Fruit fly (Drosophila melanogaster): ENCODE data around the gene IFT57.

Gene IFT57

dm6 chr2L:3510002-3510401 lies 20.6 kb upstream of the IFT57 start, which contains the start of gene CG31954:
TSS of gene CG31954 (minus strand) at chr2L:3510102.
- TF ChIP-seq CG12605 (GFP tag; IDR thresholded peaks at IDR 0.05): no peak

dm6 chr2L:3514569-3515191 lies 15.9 kb upstream of the IFT57 start, which contains the start of the genes LeuRS and CG17593:
TSS of gene LeuRS (minus strand) at chr2L:3514656.
TSS of gene CG17593 (plus strand) at chr2L:3514872.
- no peak for TF ChIP-seq CG8301 (tag; optimal IDR thresholded peaks at IDR 0.05)

- TF ChIP-seq CG12605 (GFP tag; IDR thresholded peaks at IDR 0.05): no peak
- TF ChIP-seq Pif1B (GFP tag; optimal IDR thresholded peaks at IDR 0.05): no peak
- TF ChIP-seq CG34367 (tag; optimal IDR thresholded peaks at IDR 0.05): no peak
These were observed 11.0 kb upstream of the IFT57 start, which contains the start of the genes CG3213 and CG8851 for dm6 chr2L:3519551-3519950. TSS of gene CG3213 (minus strand) at chr2L:3519651. TSS of gene CG8851 (plus strand) at chr2L:3519677.

DNA sequence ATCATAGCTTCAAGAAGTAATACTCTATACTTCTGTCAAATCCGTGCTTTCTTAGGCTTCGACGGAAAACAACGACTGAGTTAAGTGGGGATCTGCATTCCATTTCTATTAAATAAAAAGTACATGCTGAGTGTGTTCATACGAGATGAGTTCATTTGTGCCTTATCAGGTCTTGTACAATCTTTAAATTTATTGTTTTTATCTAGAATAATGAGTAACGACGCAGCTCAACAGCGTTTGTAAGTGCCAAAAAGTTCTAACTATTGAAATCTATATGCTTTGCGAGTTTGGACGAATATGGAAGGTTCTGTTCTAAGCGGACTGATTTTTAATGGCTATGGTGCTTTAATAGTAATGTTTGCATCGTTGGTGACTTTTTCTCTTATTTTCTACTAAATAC lies 6.6 kb upstream of the IFT57 start, which contains the start of gene Sr-CIV:
Gene Sr-CIV, minus strand, starts transcription at position 101 of the 400 bp plus-strand sequence.
- TF ChIP-seq gl (tag; optimal IDR thresholded peaks at IDR 0.05) (no peak), CG15710 (tag; optimal IDR thresholded peaks at IDR 0.05) (no peak), CG8301 (tag; optimal IDR thresholded peaks at IDR 0.05) (no peak), CG12605 (GFP tag; IDR thresholded peaks at IDR 0.05) (no peak), D1 (tag; optimal IDR thresholded peaks at IDR 0.05) (no peak), fd96Ca (GFP tag; IDR thresholded peaks at IDR 0.05) (no peak), Pif1B (GFP tag; optimal IDR thresholded peaks at IDR 0.05) (no peak), CG9948 (tag; optimal IDR thresholded peaks at IDR 0.05) (no peak)

DNA sequence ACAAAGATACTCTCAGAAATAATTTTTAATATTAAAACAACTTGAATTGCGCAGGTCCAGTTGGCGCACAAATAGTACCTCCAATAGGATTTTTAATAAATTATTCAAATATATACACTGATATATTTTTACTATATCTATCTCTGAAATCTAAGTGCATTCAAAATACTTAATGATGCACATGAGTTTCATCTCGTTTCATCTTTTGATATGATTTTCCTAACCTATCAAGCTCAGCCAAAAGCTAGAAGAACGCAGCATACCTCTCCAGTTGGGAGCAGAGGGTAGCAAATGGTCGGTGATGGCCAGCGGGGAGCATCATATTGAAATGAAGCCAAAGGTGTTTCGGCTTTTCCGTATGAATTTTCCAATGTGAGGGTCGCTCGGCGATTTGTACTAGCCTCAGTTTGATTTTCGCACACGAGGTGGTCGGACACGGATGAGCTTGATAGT lies 5.8 kb upstream of the IFT57 start, which contains the start of gene CG8852:
Gene CG8852, plus strand, starts transcription at position 403 of the 453 bp plus-strand sequence.
- TF ChIP-seq Pif1A (GFP tag; optimal IDR thresholded peaks at IDR 0.05): no peak
- TF ChIP-seq CG4496 (GFP tag; IDR thresholded peaks at IDR 0.05): no peak
- no peak for TF ChIP-seq CG14655 (GFP tag; optimal IDR thresholded peaks at IDR 0.05)
- no peak for TF ChIP-seq CG15710 (tag; optimal IDR thresholded peaks at IDR 0.05)
- no peak for TF ChIP-seq CG13204 (GFP tag; optimal IDR thresholded peaks at IDR 0.05)
- TF ChIP-seq gl (tag; optimal IDR thresholded peaks at IDR 0.05): no peak
- TF ChIP-seq fd96Ca (GFP tag; IDR thresholded peaks at IDR 0.05): no peak
- no peak for TF ChIP-seq Pif1B (GFP tag; optimal IDR thresholded peaks at IDR 0.05)
- no peak for TF ChIP-seq rn (GFP tag; IDR thresholded peaks at IDR 0.05)
- no peak for TF ChIP-seq CG8159 (tag; optimal IDR thresholded peaks at IDR 0.05)
- no peak for TF ChIP-seq Snoo (tag; optimal IDR thresholded peaks at IDR 0.05)
- TF ChIP-seq D1 (tag; optimal IDR thresholded peaks at IDR 0.05): no peak
- no peak for TF ChIP-seq CG8301 (tag; optimal IDR thresholded peaks at IDR 0.05)
- no peak for TF ChIP-seq Ets98B (GFP tag; IDR thresholded peaks at IDR 0.05)

DNA sequence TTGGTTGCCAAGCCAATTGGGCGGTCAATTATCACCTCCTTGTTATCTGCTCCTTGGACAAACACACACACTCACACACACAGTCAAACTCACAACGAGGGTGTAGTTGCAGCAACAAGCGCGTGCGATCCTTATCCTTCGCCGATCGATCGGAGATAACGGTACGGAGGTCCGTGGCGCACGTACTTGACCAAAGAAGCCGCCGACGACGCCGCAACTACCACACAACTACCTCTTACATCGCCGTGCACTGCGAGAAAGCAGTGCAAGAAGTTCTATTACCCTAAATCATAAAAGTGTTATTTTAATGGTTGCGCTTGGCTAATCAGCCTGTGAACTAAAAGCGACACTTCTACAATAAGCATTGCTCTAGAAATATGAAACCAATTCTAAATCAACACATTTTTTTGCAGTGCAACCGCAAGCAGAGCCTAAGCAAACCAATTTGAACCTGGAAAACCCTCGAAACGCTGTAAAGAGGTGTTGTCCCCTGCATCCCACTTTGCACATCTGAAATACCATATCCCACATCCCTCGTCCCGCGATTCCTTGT lies 2.5 kb downstream of the IFT57 start:
- no peak for TF ChIP-seq D1 (tag; optimal IDR thresholded peaks at IDR 0.05)
- TF ChIP-seq CG13204 (GFP tag; optimal IDR thresholded peaks at IDR 0.05): no peak
- peak; percentile 57; the same call in 2 of the 3 replicates for TF ChIP-seq CG4496 (GFP tag; IDR thresholded peaks at IDR 0.05)
- no peak for TF ChIP-seq Ets98B (GFP tag; IDR thresholded peaks at IDR 0.05)
- TF ChIP-seq gl (tag; optimal IDR thresholded peaks at IDR 0.05): no peak
- TF ChIP-seq CG10348 (GFP tag; IDR thresholded peaks at IDR 0.05): no peak
- TF ChIP-seq CG9948 (tag; optimal IDR thresholded peaks at IDR 0.05): peak; percentile 29
- TF ChIP-seq rn (GFP tag; IDR thresholded peaks at IDR 0.05): no peak
- TF ChIP-seq CG14655 (GFP tag; optimal IDR thresholded peaks at IDR 0.05): peak; percentile 44
- no peak for TF ChIP-seq CG32121 (GFP tag; IDR thresholded peaks at IDR 0.05)
- no peak for TF ChIP-seq EcR (GFP tag; optimal IDR thresholded peaks at IDR 0.05)
- 0 out of 2 replicates have a peak, but pooled peaks have one; percentile 15 for TF ChIP-seq CG12605 (GFP tag; IDR thresholded peaks at IDR 0.05)
- TF ChIP-seq Pif1B (GFP tag; optimal IDR thresholded peaks at IDR 0.05): no peak
- TF ChIP-seq CG34367 (tag; optimal IDR thresholded peaks at IDR 0.05): peak; percentile 23
- peak; percentile 41 for TF ChIP-seq CG8159 (tag; optimal IDR thresholded peaks at IDR 0.05)
- TF ChIP-seq CG8301 (tag; optimal IDR thresholded peaks at IDR 0.05): no peak
- peak; percentile 21 for TF ChIP-seq CG15710 (tag; optimal IDR thresholded peaks at IDR 0.05)
- TF ChIP-seq CG17806 (tag; optimal IDR thresholded peaks at IDR 0.05): peak; percentile 22
- TF ChIP-seq Pif1A (GFP tag; optimal IDR thresholded peaks at IDR 0.05): no peak
- TF ChIP-seq fd96Ca (GFP tag; IDR thresholded peaks at IDR 0.05): peak; percentile 61; the same call in 2 of the 3 replicates
- peak; percentile 10 for TF ChIP-seq Snoo (tag; optimal IDR thresholded peaks at IDR 0.05)

DNA sequence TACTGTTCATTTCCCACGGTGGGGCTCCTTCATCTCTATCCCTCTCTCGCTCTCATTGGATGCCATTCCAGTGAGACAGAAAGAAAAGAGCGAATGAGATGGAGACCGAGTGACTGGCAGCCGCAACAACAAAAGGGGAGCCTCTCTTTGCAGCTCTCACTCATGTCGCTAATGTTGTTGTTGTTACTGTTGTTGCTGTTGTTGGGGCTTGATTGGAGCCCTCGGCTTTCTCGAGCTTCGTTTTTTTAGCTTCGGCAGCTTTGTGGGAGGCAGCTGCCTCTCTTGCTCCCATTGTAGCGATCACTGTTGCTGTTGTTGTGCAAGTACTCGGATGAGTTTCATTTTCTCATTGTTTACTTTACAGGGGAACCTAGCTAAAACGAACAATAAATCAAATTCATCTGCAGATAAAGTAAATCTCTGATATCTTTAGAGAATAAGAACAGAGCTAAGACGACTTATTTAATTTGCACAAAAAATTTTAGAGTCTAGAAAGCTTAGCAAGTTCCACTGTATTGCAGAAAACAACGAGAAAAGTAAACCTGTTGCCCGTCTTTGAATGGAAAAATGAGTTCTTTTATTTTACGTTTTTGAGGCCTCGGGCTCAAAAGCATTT lies 3.7 kb downstream of the IFT57 start:
- TF ChIP-seq rn (GFP tag; IDR thresholded peaks at IDR 0.05): peak; percentile 74
- peak; percentile 82 for TF ChIP-seq CG8301 (tag; optimal IDR thresholded peaks at IDR 0.05)
- TF ChIP-seq CG12605 (GFP tag; IDR thresholded peaks at IDR 0.05): peak; percentile 85
- peak; percentile 90 for TF ChIP-seq Pif1A (GFP tag; optimal IDR thresholded peaks at IDR 0.05)
- TF ChIP-seq CG4496 (GFP tag; IDR thresholded peaks at IDR 0.05): peak; percentile 93
- peak; percentile 47 for TF ChIP-seq gl (tag; optimal IDR thresholded peaks at IDR 0.05)
- peak; percentile 80 for TF ChIP-seq CG32121 (GFP tag; IDR thresholded peaks at IDR 0.05)
- TF ChIP-seq CG8159 (tag; optimal IDR thresholded peaks at IDR 0.05): peak; percentile 89
- peak; percentile 85 for TF ChIP-seq Ets98B (GFP tag; IDR thresholded peaks at IDR 0.05)
- no peak for TF ChIP-seq CG10348 (GFP tag; IDR thresholded peaks at IDR 0.05)
- TF ChIP-seq CG13204 (GFP tag; optimal IDR thresholded peaks at IDR 0.05): peak; percentile 48
- TF ChIP-seq CG14655 (GFP tag; optimal IDR thresholded peaks at IDR 0.05): peak; percentile 87
- TF ChIP-seq CG9948 (tag; optimal IDR thresholded peaks at IDR 0.05): peak; percentile 81
- TF ChIP-seq Pif1B (GFP tag; optimal IDR thresholded peaks at IDR 0.05): peak; percentile 86
- TF ChIP-seq EcR (GFP tag; optimal IDR thresholded peaks at IDR 0.05): peak; percentile 12
- TF ChIP-seq fd96Ca (GFP tag; IDR thresholded peaks at IDR 0.05): peak; percentile 89
- TF ChIP-seq CG15710 (tag; optimal IDR thresholded peaks at IDR 0.05): peak; percentile 90
- TF ChIP-seq CG34367 (tag; optimal IDR thresholded peaks at IDR 0.05): peak; percentile 85
- peak; percentile 90 for TF ChIP-seq Snoo (tag; optimal IDR thresholded peaks at IDR 0.05)
- peak; percentile 87 for TF ChIP-seq CG17806 (tag; optimal IDR thresholded peaks at IDR 0.05)
- TF ChIP-seq D1 (tag; optimal IDR thresholded peaks at IDR 0.05): peak; percentile 12
